Fruit fly (Drosophila melanogaster): ENCODE measurements around the gene Mical.

- TF ChIP-seq tai (GFP tag; optimal IDR thresholded peaks at IDR 0.05) (no peak), psq (GFP tag; optimal IDR thresholded peaks at IDR 0.05) (no peak), usp (GFP tag; optimal IDR thresholded peaks at IDR 0.05) (no peak), Abd-B (GFP tag; optimal IDR thresholded peaks at IDR 0.05) (no peak), h (GFP tag; optimal IDR thresholded peaks at IDR 0.05) (no peak), Dfd (GFP tag; optimal IDR thresholded peaks at IDR 0.05) (no peak), CG9705 (GFP tag; optimal IDR thresholded peaks at IDR 0.05) (no peak), CrebA (GFP tag; optimal IDR thresholded peaks at IDR 0.05; ENCODE audit: borderline replicate concordance) (no peak)
Observed at dm6 chr3R:10035765-10036164, 6.9 kb downstream of the Mical start.

Measured in whole organism, wandering third instar larva.